Fruit fly (Drosophila melanogaster): ENCODE results near the gene Use1.

DNA sequence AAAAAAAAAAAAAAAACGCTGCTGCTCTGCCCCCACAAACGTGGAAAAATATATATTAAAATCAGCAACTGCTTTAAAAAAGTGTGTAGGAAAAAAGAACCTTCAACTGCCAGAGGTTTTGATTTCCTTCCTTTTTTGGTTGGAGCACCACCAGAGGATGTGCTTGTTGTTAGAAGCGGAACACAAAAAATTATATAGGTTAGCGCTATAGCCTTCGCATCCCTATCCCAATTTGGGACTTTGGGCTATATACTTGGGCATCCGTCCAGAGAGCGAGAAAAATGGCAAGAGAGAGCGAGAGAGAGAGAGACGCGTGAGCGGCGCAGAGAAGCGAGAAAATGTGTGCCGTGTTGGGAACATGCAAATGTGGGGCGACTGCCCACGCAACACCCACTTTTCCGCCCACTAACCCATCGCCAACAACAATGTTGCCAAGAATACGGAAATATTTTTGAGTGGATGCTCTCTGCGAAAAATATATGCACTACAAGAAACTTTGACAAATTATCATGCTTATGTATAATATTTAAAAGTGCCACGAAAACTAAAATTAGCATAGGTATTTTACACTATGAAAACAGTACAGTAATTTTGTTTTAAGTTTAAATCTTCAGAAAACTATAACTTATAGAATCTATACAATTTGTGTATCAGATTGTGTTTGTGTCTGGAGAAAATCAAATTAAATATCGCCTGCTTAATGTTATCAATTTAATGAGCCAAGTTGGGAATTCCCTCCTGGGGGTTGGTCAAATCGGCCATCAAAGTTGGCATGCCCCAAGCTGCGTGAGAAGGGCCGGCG is 9.9 kb downstream of the Use1 start:
- TF ChIP-seq kay (GFP tag; ENCODE audit: borderline replicate concordance) (peak; percentile 74), cic (GFP tag; optimal IDR thresholded peaks at IDR 0.05) (no peak), CG5204 (GFP tag; optimal IDR thresholded peaks at IDR 0.05) (peak; percentile 79), CG14711 (tag; optimal IDR thresholded peaks at IDR 0.05) (peak; percentile 26), cnc (optimal IDR thresholded peaks at IDR 0.05) (no peak), Mnt (GFP tag; optimal IDR thresholded peaks at IDR 0.05) (peak; percentile 0), Crg-1 (GFP tag; optimal IDR thresholded peaks at IDR 0.05) (no peak), bab1 (GFP tag; optimal IDR thresholded peaks at IDR 0.05) (no peak), tj (GFP tag; optimal IDR thresholded peaks at IDR 0.05) (no peak)
